Worm (Caenorhabditis elegans): ENCODE results near the gene phf-31.
A peak's percentile ranks its signal among the peaks of the same experiment; 100 is the strongest.

The phf-31 gene

ce11 chrX:10667424-10668291 is 14.1 kb upstream of the phf-31 start (continued):
- TF ChIP-seq hrde-1 (tag; optimal IDR thresholded peaks at IDR 0.05; ENCODE audit: borderline replicate concordance) (no peak), F57A8.1 (GFP tag; optimal IDR thresholded peaks at IDR 0.05) (no peak), B0336.3 (GFP tag; IDR thresholded peaks at IDR 0.05) (no peak), ekl-4 (GFP tag; IDR thresholded peaks at IDR 0.05) (no peak), him-1 (tag; optimal IDR thresholded peaks at IDR 0.05) (peak; percentile 61), hmg-1.2 (GFP tag; IDR thresholded peaks at IDR 0.05) (peak; percentile 59), ceh-58 (GFP tag; IDR thresholded peaks at IDR 0.05) (no peak), Y67H2A.10 (GFP tag; conservative IDR thresholded peaks at IDR 0.05) (no peak), lin-35 (GFP tag; optimal IDR thresholded peaks at IDR 0.05) (peak in 1 of 3 experiments; percentile 5), dox-1 (GFP tag; IDR thresholded peaks at IDR 0.05) (no peak), unc-130 (GFP tag; optimal IDR thresholded peaks at IDR 0.05) (peak; percentile 17), nfya-1 (tag; optimal IDR thresholded peaks at IDR 0.05; ENCODE audit: borderline replicate concordance, insufficient read depth) (no peak), lsl-1 (GFP tag; optimal IDR thresholded peaks at IDR 0.05) (no peak), hlh-12 (tag; optimal IDR thresholded peaks at IDR 0.05) (no peak), pbrm-1 (GFP tag; IDR thresholded peaks at IDR 0.05) (peak; percentile 86), hmg-20 (GFP tag; IDR thresholded peaks at IDR 0.05) (0 out of 2 replicates have a peak, but pooled peaks have one; percentile 10), tlf-1 (GFP tag; optimal IDR thresholded peaks at IDR 0.05) (no peak), let-607 (tag; optimal IDR thresholded peaks at IDR 0.05) (no peak), F22D6.2 (tag; optimal IDR thresholded peaks at IDR 0.05) (no peak), dpl-1 (GFP tag; optimal IDR thresholded peaks at IDR 0.05) (no peak), hlh-26 (GFP tag; conservative IDR thresholded peaks at IDR 0.05) (no peak), Y79H2A.3 (GFP tag; conservative IDR thresholded peaks at IDR 0.05) (no peak), sea-2 (GFP tag; IDR thresholded peaks at IDR 0.05) (peak; percentile 35; the same call in 1 of the 2 replicates), F33H1.4 (GFP tag; IDR thresholded peaks at IDR 0.05) (no peak), chd-7 (tag; optimal IDR thresholded peaks at IDR 0.05) (no peak), ztf-18 (tag; optimal IDR thresholded peaks at IDR 0.05) (no peak), F55B11.4 (tag; optimal IDR thresholded peaks at IDR 0.05; ENCODE audit: borderline replicate concordance, insufficient read depth) (no peak), lin-54 (GFP tag; optimal IDR thresholded peaks at IDR 0.05) (peak; percentile 19), efl-1 (GFP tag; optimal IDR thresholded peaks at IDR 0.05) (no peak), aptf-2 (GFP tag; conservative IDR thresholded peaks at IDR 0.05) (no peak), cebp-1 (GFP tag; IDR thresholded peaks at IDR 0.05) (no peak), cebp-1 (tag; optimal IDR thresholded peaks at IDR 0.05) (no peak), F52B5.7 (tag; optimal IDR thresholded peaks at IDR 0.05) (no peak), ztf-22 (GFP tag; optimal IDR thresholded peaks at IDR 0.05) (no peak), K12H6.12 (tag; optimal IDR thresholded peaks at IDR 0.05) (no peak), ztf-25 (GFP tag; IDR thresholded peaks at IDR 0.05) (0 out of 2 replicates have a peak, but pooled peaks have one; percentile 39), rpc-1 (optimal IDR thresholded peaks at IDR 0.05) (peak; percentile 78), rpc-1 (tag; optimal IDR thresholded peaks at IDR 0.05) (peak; percentile 79), nhr-27 (tag; optimal IDR thresholded peaks at IDR 0.05) (no peak), lir-1 (GFP tag; conservative IDR thresholded peaks at IDR 0.05) (no peak), ets-4 (GFP tag; optimal IDR thresholded peaks at IDR 0.05) (no peak), C17E4.6 (GFP tag; IDR thresholded peaks at IDR 0.05) (no peak), attf-6 (GFP tag; IDR thresholded peaks at IDR 0.05) (no peak), akir-1 (GFP tag; optimal IDR thresholded peaks at IDR 0.05) (no peak), F57C9.4 (tag; optimal IDR thresholded peaks at IDR 0.05) (no peak), snpc-3.4 (tag; optimal IDR thresholded peaks at IDR 0.05) (peak; percentile 74), nhr-120 (GFP tag; IDR thresholded peaks at IDR 0.05) (no peak; the same call in 1 of the 2 replicates)

Data from whole organism, young adult.